Fruit fly (Drosophila melanogaster) whole organism, embryonic: ENCODE results near the gene CG12470.

Experiments
- CG11085 ChIP-seq: fragments of 200-800 bp; sonication (Bioruptor generic); IDR thresholded peaks from 2 replicates; pipeline ENCODE4 v1.3.6; 2022; ENCODE audit warnings: missing biosample characterization, missing genetic modification characterization
- CG11504 ChIP-seq: fragments of 200-800 bp; sonication (Bioruptor generic); optimal IDR thresholded peaks from 3 replicates; lab custom pipeline; 2019; ENCODE audit warnings: missing biosample characterization, mild to moderate bottlenecking, missing genetic modification characterization, moderate library complexity
- CG11695 ChIP-seq: fragments of 200-800 bp; sonication (Bioruptor generic); IDR thresholded peaks from 3 replicates; pipeline ENCODE4 v1.3.6; 2022; ENCODE audit warnings: missing biosample characterization, missing genetic modification characterization
- CG12659 ChIP-seq: fragments of 200-800 bp; sonication (Bioruptor generic); optimal IDR thresholded peaks from 3 replicates; lab custom pipeline; 2017; ENCODE audit warnings: mild to moderate bottlenecking, missing biosample characterization, missing genetic modification reagents, missing genetic modification characterization
- CG14014 ChIP-seq: fragments of 200-800 bp; sonication (Bioruptor generic); IDR thresholded peaks from 2 replicates; pipeline ENCODE4 v1.3.6; 2022; ENCODE audit warnings: missing biosample characterization, missing genetic modification characterization
- CG14441 ChIP-seq: fragments of 200-800 bp; sonication (Bioruptor generic); IDR thresholded peaks from 2 replicates; pipeline ENCODE4 v1.3.6; 2022; ENCODE audit warnings: missing biosample characterization, missing genetic modification characterization
- CG15269 ChIP-seq: fragments of 200-800 bp; sonication (Bioruptor generic); optimal IDR thresholded peaks from 2 replicates; lab custom pipeline; 2018; ENCODE audit warnings: missing biosample characterization, mild to moderate bottlenecking, missing genetic modification characterization, moderate library complexity
- CG15479 ChIP-seq: fragments of 200-800 bp; sonication (Bioruptor generic); optimal IDR thresholded peaks from 3 replicates; lab custom pipeline; 2019; ENCODE audit warnings: missing biosample characterization, mild to moderate bottlenecking, missing genetic modification characterization, moderate library complexity
- CG16863 ChIP-seq: fragments of 200-800 bp; sonication (Bioruptor generic); optimal IDR thresholded peaks from 3 replicates; lab custom pipeline; 2016; ENCODE audit warnings: missing biosample characterization, missing genetic modification characterization
- CG17328 ChIP-seq: fragments of 200-800 bp; sonication (Bioruptor generic); IDR thresholded peaks from 2 replicates; pipeline ENCODE4 v1.3.6; 2022; ENCODE audit warnings: missing biosample characterization, missing genetic modification characterization
- CG17385 ChIP-seq: fragments of 200-800 bp; sonication (Bioruptor generic); optimal IDR thresholded peaks from 3 replicates; lab custom pipeline; 2018; ENCODE audit warnings: missing biosample characterization, mild to moderate bottlenecking, missing genetic modification characterization
- CG18262 ChIP-seq: fragments of 200-800 bp; optimal IDR thresholded peaks from 3 replicates; lab custom pipeline; 2019; ENCODE audit warnings: missing biosample characterization, mild to moderate bottlenecking, missing genetic modification characterization, moderate library complexity
- CG18599 ChIP-seq: fragments of 200-800 bp; sonication (Bioruptor generic); optimal IDR thresholded peaks from 3 replicates; lab custom pipeline; 2017; ENCODE audit warnings: missing biosample characterization, missing genetic modification characterization, mild to moderate bottlenecking, moderate library complexity, missing genetic modification reagents
- CG30403 ChIP-seq: fragments of 200-800 bp; sonication (Bioruptor generic); optimal IDR thresholded peaks from 3 replicates; lab custom pipeline; 2016; ENCODE audit warnings: missing biosample characterization, missing genetic modification characterization
- CG31441 ChIP-seq: fragments of 200-800 bp; sonication (Bioruptor generic); IDR thresholded peaks from 2 replicates; pipeline ENCODE4 v1.3.6; 2022; ENCODE audit warnings: missing biosample characterization, missing genetic modification characterization
- CG3281 ChIP-seq: fragments of 200-800 bp; sonication (Bioruptor generic); optimal IDR thresholded peaks from 3 replicates; lab custom pipeline; 2017; ENCODE audit warnings: missing biosample characterization, mild to moderate bottlenecking, missing genetic modification characterization
- CG5180 ChIP-seq: fragments of 200-800 bp; sonication (Bioruptor generic); optimal IDR thresholded peaks from 3 replicates; lab custom pipeline; 2017; ENCODE audit warnings: missing biosample characterization, missing genetic modification characterization, mild to moderate bottlenecking, moderate library complexity, missing genetic modification reagents
- CG6689 ChIP-seq: fragments of 200-800 bp; sonication (Bioruptor generic); IDR thresholded peaks from 2 replicates; pipeline ENCODE4 v1.3.6; 2022; ENCODE audit warnings: missing biosample characterization, missing genetic modification characterization
- CG6813 ChIP-seq: fragments of 200-800 bp; sonication (Bioruptor generic); optimal IDR thresholded peaks from 2 replicates; lab custom pipeline; 2017; ENCODE audit warnings: missing biosample characterization, missing genetic modification characterization, mild to moderate bottlenecking, moderate library complexity, missing genetic modification reagents
- CG7556 ChIP-seq: fragments of 200-800 bp; sonication (Bioruptor generic); optimal IDR thresholded peaks from 2 replicates; lab custom pipeline; 2017; ENCODE audit warnings: missing biosample characterization, mild to moderate bottlenecking, missing genetic modification characterization
- CG7839 ChIP-seq: fragments of 200-800 bp; sonication (Bioruptor generic); optimal IDR thresholded peaks from 3 replicates; lab custom pipeline; 2018; ENCODE audit warnings: missing biosample characterization, mild to moderate bottlenecking, missing genetic modification characterization, moderate library complexity
- CG8388 ChIP-seq: fragments of 200-800 bp; sonication (Bioruptor generic); optimal IDR thresholded peaks from 2 replicates; lab custom pipeline; 2019; ENCODE audit warnings: missing biosample characterization, mild to moderate bottlenecking, missing genetic modification characterization, moderate library complexity
- CG8944 ChIP-seq: fragments of 200-800 bp; sonication (Bioruptor generic); optimal IDR thresholded peaks from 3 replicates; lab custom pipeline; 2016; ENCODE audit warnings: missing biosample characterization, missing genetic modification characterization
- Drgx ChIP-seq: fragments of 200-800 bp; sonication (Bioruptor generic); IDR thresholded peaks from 2 replicates; pipeline ENCODE4 v1.3.6; 2022; ENCODE audit warnings: missing biosample characterization, missing genetic modification characterization
- Ets97D ChIP-seq: fragments of 200-800 bp; sonication (Bioruptor generic); optimal IDR thresholded peaks from 3 replicates; lab custom pipeline; 2016; ENCODE audit warnings: missing biosample characterization, missing genetic modification characterization
- HLH54F ChIP-seq: fragments of 200-800 bp; sonication (Bioruptor generic); optimal IDR thresholded peaks from 3 replicates; lab custom pipeline; 2016; ENCODE audit warnings: missing biosample characterization, missing genetic modification characterization
- Hey ChIP-seq: fragments of 200-800 bp; sonication (Bioruptor generic); optimal IDR thresholded peaks from 3 replicates; lab custom pipeline; 2018; ENCODE audit warnings: missing biosample characterization, mild to moderate bottlenecking, missing genetic modification characterization
- Hmr ChIP-seq: fragments of 200-800 bp; sonication (Bioruptor generic); optimal IDR thresholded peaks from 3 replicates; lab custom pipeline; 2017; ENCODE audit warnings: mild to moderate bottlenecking, missing biosample characterization, missing genetic modification reagents, missing genetic modification characterization
- Hr51 ChIP-seq, 2 experiments: fragments of 200-800 bp; sonication (Bioruptor generic); optimal IDR thresholded peaks; 2 replicates in 1 of 2; 3 replicates in 1 of 2; lab custom pipeline; 2016 to 2018; ENCODE audit warnings: missing biosample characterization in 2 of 2, missing genetic modification characterization in 2 of 2, mild to moderate bottlenecking in 1 of 2, moderate library complexity in 1 of 2
- Lhr ChIP-seq: fragments of 200-800 bp; sonication (Bioruptor generic); optimal IDR thresholded peaks from 3 replicates; lab custom pipeline; 2017; ENCODE audit warnings: mild to moderate bottlenecking, missing biosample characterization, missing genetic modification reagents, missing genetic modification characterization
- Med ChIP-seq: fragments of 200-800 bp; sonication (Bioruptor generic); peaks from one replicate; lab custom pipeline; 2016; ENCODE audit warnings: missing biosample characterization, missing genetic modification characterization, mild to moderate bottlenecking, inconsistent platforms, moderate library complexity
- Rfx ChIP-seq: fragments of 200-800 bp; sonication (Bioruptor generic); IDR thresholded peaks from 2 replicates; pipeline ENCODE4 v1.3.6; 2022; ENCODE audit warnings: missing biosample characterization, missing genetic modification characterization
- Sox100B ChIP-seq: fragments of 200-800 bp; sonication (Bioruptor generic); optimal IDR thresholded peaks from 3 replicates; lab custom pipeline; 2018; ENCODE audit warnings: missing biosample characterization, mild to moderate bottlenecking, missing genetic modification characterization
- Sox102F ChIP-seq: fragments of 200-800 bp; sonication (Bioruptor generic); optimal IDR thresholded peaks from 2 replicates; lab custom pipeline; 2018; ENCODE audit warnings: missing biosample characterization, mild to moderate bottlenecking, missing genetic modification characterization, moderate library complexity
- Xrp1 ChIP-seq: fragments of 200-800 bp; sonication (Bioruptor generic); IDR thresholded peaks from 2 replicates; pipeline ENCODE4 v1.3.6; 2022; ENCODE audit warnings: missing biosample characterization, missing genetic modification characterization
- cato ChIP-seq: fragments of 200-800 bp; sonication (Bioruptor generic); optimal IDR thresholded peaks from 2 replicates; lab custom pipeline; 2016; ENCODE audit warnings: missing biosample characterization, missing genetic modification characterization, borderline replicate concordance
- chif ChIP-seq, 2 experiments: fragments of 200-800 bp; sonication (Bioruptor generic); optimal IDR thresholded peaks; 3 replicates each; lab custom pipeline; 2016; ENCODE audit warnings: missing biosample characterization in 2 of 2, missing genetic modification characterization in 2 of 2
- fru ChIP-seq: fragments of >200 bp; optimal IDR thresholded peaks from 2 replicates; lab custom pipeline; 2017
- hkb ChIP-seq, 2 experiments: fragments of 200-800 bp in 1 of 2; fragments of >200 bp in 1 of 2; sonication (Bioruptor generic) in 1 of 2; IDR thresholded peaks in 1 of 2; optimal IDR thresholded peaks in 1 of 2; 2 replicates each; pipeline versions ENCODE4 v1.3.6 to Lab custom; 2017 to 2022; ENCODE audit warnings: missing biosample characterization in 1 of 2, missing genetic modification characterization in 1 of 2
- lilli ChIP-seq: fragments of 200-800 bp; sonication (Bioruptor generic); optimal IDR thresholded peaks from 3 replicates; lab custom pipeline; 2016; ENCODE audit warnings: missing biosample characterization, missing genetic modification characterization
- mam ChIP-seq: fragments of 200-800 bp; sonication (Bioruptor generic); optimal IDR thresholded peaks from 3 replicates; lab custom pipeline; 2016; ENCODE audit warnings: missing biosample characterization, missing genetic modification characterization
- nmo ChIP-seq: fragments of 200-800 bp; sonication (Bioruptor generic); optimal IDR thresholded peaks from 2 replicates; lab custom pipeline; 2018; ENCODE audit warnings: missing biosample characterization, mild to moderate bottlenecking, missing genetic modification characterization, moderate library complexity
- row ChIP-seq: fragments of 200-800 bp; sonication (Bioruptor generic); IDR thresholded peaks from 3 replicates; pipeline ENCODE4 v1.3.6; 2022; ENCODE audit warnings: missing biosample characterization, missing genetic modification characterization
- sens-2 ChIP-seq: fragments of 200-800 bp; sonication (Bioruptor generic); IDR thresholded peaks from 2 replicates; pipeline ENCODE4 v1.3.6; 2022; ENCODE audit warnings: missing biosample characterization, missing genetic modification characterization
- ssp ChIP-seq: fragments of 200-800 bp; sonication (Bioruptor generic); IDR thresholded peaks from 2 replicates; pipeline ENCODE4 v1.3.6; 2022; ENCODE audit warnings: missing biosample characterization, missing genetic modification characterization
- trh ChIP-seq: fragments of 200-800 bp; sonication (Bioruptor generic); optimal IDR thresholded peaks from 2 replicates; lab custom pipeline; 2016; ENCODE audit warnings: missing biosample characterization, missing genetic modification characterization

CG12470 gene

DNA sequence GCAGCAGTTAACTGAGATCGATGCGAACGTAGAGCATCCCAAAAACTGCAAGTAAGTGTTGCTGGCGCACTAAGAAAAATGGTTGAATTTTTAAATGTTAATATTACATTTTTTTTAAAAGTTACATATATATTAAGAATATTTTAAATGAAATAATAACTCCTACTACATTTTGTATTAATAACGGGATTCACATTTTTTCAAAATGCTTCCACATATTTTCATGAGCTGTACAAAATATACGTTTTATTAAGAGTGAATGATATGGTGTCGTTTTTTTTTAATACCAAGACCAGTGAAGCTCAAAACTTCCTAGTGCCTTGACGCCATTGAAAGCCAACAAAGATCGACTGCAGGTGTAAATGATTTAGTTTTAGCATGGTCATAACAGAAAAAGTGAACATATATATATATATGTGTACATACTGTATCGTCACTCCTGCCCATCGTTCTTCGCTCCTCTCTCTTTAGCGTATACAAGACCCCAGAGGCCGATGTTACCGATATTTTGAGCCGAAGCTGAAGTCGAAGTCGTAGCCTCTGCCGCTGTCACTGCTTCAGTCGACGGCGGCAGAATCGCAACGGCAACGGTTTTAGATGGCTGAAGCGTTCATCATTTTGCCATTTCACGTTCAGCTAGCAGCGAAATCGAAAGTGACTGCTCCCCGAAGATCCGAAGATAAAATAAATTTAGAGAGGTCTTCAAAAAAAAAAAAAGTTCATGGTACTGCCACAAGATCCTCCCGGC lies 35.1 kb downstream of the CG12470 start (continued):
- no peak for TF ChIP-seq CG8944
- 0 out of 3 replicates have a peak, but pooled peaks have one; percentile 20 for TF ChIP-seq row (GFP tag; lab: Robert Waterston, UW)
- TF ChIP-seq Drgx (GFP tag; lab: Robert Waterston, UW) = peak; percentile 50; the same call in 1 of the 2 replicates
- peak; percentile 57 for TF ChIP-seq CG11504

DNA sequence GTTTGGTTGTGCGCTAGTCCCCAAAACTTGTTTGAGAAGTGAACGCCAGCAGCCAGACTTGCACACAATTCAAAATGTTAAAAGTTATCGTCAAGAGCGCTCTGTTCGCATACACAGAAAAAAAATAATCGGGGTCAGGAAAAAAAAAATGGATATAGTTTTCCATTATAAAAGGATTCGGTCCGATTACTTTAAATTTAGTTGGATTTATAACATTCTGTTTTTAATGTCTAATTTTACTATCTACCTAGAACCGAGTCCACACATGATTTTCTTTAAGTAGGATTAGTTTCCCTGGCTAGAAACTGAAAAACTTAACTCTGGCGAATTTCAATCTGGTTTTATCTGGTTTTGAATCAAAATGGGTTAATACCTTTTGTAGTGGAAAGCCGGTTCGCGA lies 37.8 kb downstream of the CG12470 start:
- TF ChIP-seq Hr51 (GFP tag; optimal IDR thresholded peaks at IDR 0.05; lab: Kevin White, UChicago) = peak in 1 of 2 experiments; percentile 42
- TF ChIP-seq CG6813 (GFP tag; lab: Kevin White, UChicago) = peak; percentile 12
- no peak for TF ChIP-seq Ets97D
- TF ChIP-seq CG11504 = peak; percentile 44
- TF ChIP-seq Xrp1 = peak; percentile 23; the same call in 1 of the 2 replicates
- TF ChIP-seq CG15479 (GFP tag; lab: Kevin White, UChicago) = no peak
- peak; percentile 31; the same call in 1 of the 2 replicates for TF ChIP-seq Rfx (GFP tag; lab: Robert Waterston, UW)
- no peak for TF ChIP-seq cato (GFP tag; lab: Kevin White, UChicago)
- TF ChIP-seq Med = peak; percentile 83
- TF ChIP-seq Hey (tag; lab: Kevin White, UChicago) = no peak
- TF ChIP-seq chif (GFP tag; optimal IDR thresholded peaks at IDR 0.05; lab: Kevin White, UChicago) = peak in 1 of 2 experiments; percentile 0
- TF ChIP-seq Sox100B (GFP tag; lab: Kevin White, UChicago) = peak; percentile 18
- peak; percentile 38; the same call in 1 of the 2 replicates for TF ChIP-seq CG31441 (GFP tag; lab: Robert Waterston, UW)
- peak; percentile 11 for TF ChIP-seq nmo (GFP tag; lab: Kevin White, UChicago)
- peak; percentile 11 for TF ChIP-seq CG8388 (GFP tag; lab: Kevin White, UChicago)
- peak; percentile 21 for TF ChIP-seq CG12659
- TF ChIP-seq CG14014 (GFP tag; lab: Robert Waterston, UW) = peak; percentile 59; the same call in 1 of the 2 replicates
- peak; percentile 19 for TF ChIP-seq CG7556 (GFP tag; lab: Kevin White, UChicago)
- peak; percentile 25 for TF ChIP-seq CG18262 (tag; lab: Kevin White, UChicago)
- no peak for TF ChIP-seq hkb (optimal IDR thresholded peaks at IDR 0.05; lab: Kevin White, UChicago)
- TF ChIP-seq hkb (GFP tag; IDR thresholded peaks at IDR 0.05; lab: Robert Waterston, UW) = peak; percentile 43; the same call in 1 of the 2 replicates
- no peak for TF ChIP-seq Lhr
- TF ChIP-seq Sox102F (GFP tag; lab: Kevin White, UChicago) = peak; percentile 22
- no peak for TF ChIP-seq CG11085
- TF ChIP-seq CG14441 = peak; percentile 32; the same call in 1 of the 2 replicates
- TF ChIP-seq CG16863 = peak; percentile 8
- TF ChIP-seq CG7839 (tag; lab: Kevin White, UChicago) = peak; percentile 41
- 0 out of 3 replicates have a peak, but pooled peaks have one; percentile 13 for TF ChIP-seq CG11695 (GFP tag; lab: Robert Waterston, UW)
- peak; percentile 29 for TF ChIP-seq CG30403 (GFP tag; lab: Kevin White, UChicago)
- no peak for TF ChIP-seq trh (GFP tag; lab: Kevin White, UChicago)
- no peak for TF ChIP-seq fru (lab: Kevin White, UChicago)
- TF ChIP-seq CG6689 (GFP tag; lab: Robert Waterston, UW) = 0 out of 2 replicates have a peak, but pooled peaks have one; percentile 16
- TF ChIP-seq lilli (GFP tag; lab: Kevin White, UChicago) = peak; percentile 8
- no peak for TF ChIP-seq ssp
- no peak for TF ChIP-seq HLH54F (GFP tag; lab: Kevin White, UChicago)
- peak; percentile 10 for TF ChIP-seq CG17385 (GFP tag; lab: Kevin White, UChicago)
- peak; percentile 26 for TF ChIP-seq CG18599 (GFP tag; lab: Kevin White, UChicago)
- no peak for TF ChIP-seq Hmr (GFP tag; lab: Kevin White, UChicago)
- TF ChIP-seq CG5180 (GFP tag; lab: Kevin White, UChicago) = peak; percentile 59
- TF ChIP-seq sens-2 (GFP tag; lab: Robert Waterston, UW) = no peak
- 0 out of 2 replicates have a peak, but pooled peaks have one; percentile 24 for TF ChIP-seq CG17328 (GFP tag; lab: Robert Waterston, UW)
- TF ChIP-seq CG15269 = peak; percentile 37
- peak; percentile 8 for TF ChIP-seq mam (GFP tag; lab: Kevin White, UChicago)
- TF ChIP-seq CG3281 (GFP tag; lab: Kevin White, UChicago) = peak; percentile 34
